Worm (Caenorhabditis elegans) whole organism, young adult: ENCODE measurements around the gene hpo-12.

Source experiments
- Y56A3A.18 ChIP-seq: fragments of 200-800 bp; sonication (Bioruptor generic); IDR thresholded peaks from 2 replicates; pipeline ENCODE4 v1.3.6; 2022; ENCODE audit warnings: missing genetic modification reagents, missing genetic modification characterization, missing compliant biosample characterization
- ama-1 ChIP-seq, 3 experiments: fragments of 150-350 bp in 1 of 3; sonication (generic microtip) in 2 of 3; optimal IDR thresholded peaks; 2 replicates each; lab custom pipeline; 2014 to 2018; ENCODE audit warnings: missing biosample characterization in 2 of 3, missing genetic modification characterization in 2 of 3, missing genetic modification reagents in 2 of 3
- aptf-2 ChIP-seq: fragments of 200-800 bp; sonication (Bioruptor generic); conservative IDR thresholded peaks from 2 replicates; pipeline ENCODE4 v1.3.6; 2022; ENCODE audit warnings: missing genetic modification reagents, missing genetic modification characterization, missing compliant biosample characterization
- hmg-1.2 ChIP-seq: fragments of 200-800 bp; sonication (Bioruptor generic); IDR thresholded peaks from 2 replicates; pipeline ENCODE4 v1.3.6; 2022; ENCODE audit warnings: missing genetic modification reagents, missing genetic modification characterization, missing compliant biosample characterization
- mes-4 ChIP-seq: sonication (generic microtip); optimal IDR thresholded peaks from 2 replicates; lab custom pipeline; 2016; ENCODE audit warnings: missing genotype, missing genetic modification characterization, missing compliant biosample characterization
- nhr-120 ChIP-seq: fragments of 200-800 bp; sonication (Bioruptor generic); IDR thresholded peaks from 2 replicates; pipeline ENCODE4 v1.3.6; 2022; ENCODE audit warnings: missing genetic modification characterization, missing compliant biosample characterization
- pha-4 ChIP-seq: fragments of 150-350 bp; sonication (generic microtip); optimal IDR thresholded peaks from 2 replicates; lab custom pipeline; 2014; ENCODE audit warnings: missing biosample characterization, missing genetic modification reagents, missing genetic modification characterization
- snpc-4 ChIP-seq, 5 experiments: fragments of 150-350 bp in 1 of 5; sonication (generic microtip) in 4 of 5; optimal IDR thresholded peaks; 2 replicates each; lab custom pipeline; 2014 to 2018; ENCODE audit warnings: missing genetic modification characterization in 5 of 5, missing biosample characterization in 3 of 5, antibody characterized with exemption in 2 of 5, mild to moderate bottlenecking in 2 of 5, missing compliant biosample characterization in 2 of 5, missing genotype in 2 of 5, moderate library complexity in 2 of 5, missing genetic modification reagents in 1 of 5
- zim-3 ChIP-seq: sonication (generic microtip); optimal IDR thresholded peaks from 2 replicates; lab custom pipeline; 2017; ENCODE audit warnings: mild to moderate bottlenecking, missing genetic modification characterization, moderate library complexity, missing compliant biosample characterization
- ztf-22 ChIP-seq: fragments of 200-800 bp; sonication (Bioruptor generic); optimal IDR thresholded peaks from 2 replicates; lab custom pipeline; 2018; ENCODE audit warnings: mild to moderate bottlenecking, missing genetic modification characterization, moderate library complexity, missing compliant biosample characterization

- TF ChIP-seq nhr-120 (GFP tag; lab: Robert Waterston, UW) (no peak), hmg-1.2 (GFP tag; lab: Robert Waterston, UW) (0 out of 2 replicates have a peak, but pooled peaks have one; percentile 4), snpc-4 (GFP tag; optimal IDR thresholded peaks at IDR 0.05; lab: Kevin White, UChicago) (no peak), snpc-4 (tag; optimal IDR thresholded peaks at IDR 0.05; lab: Kevin White, UChicago) (no peak), mes-4 (tag; lab: Kevin White, UChicago) (no peak), aptf-2 (no peak), pha-4 (no peak), ztf-22 (GFP tag; lab: Kevin White, UChicago) (no peak), ama-1 (optimal IDR thresholded peaks at IDR 0.05; lab: Kevin White, UChicago) (no peak), ama-1 (GFP tag; optimal IDR thresholded peaks at IDR 0.05; lab: Kevin White, UChicago) (no peak), zim-3 (tag; lab: Kevin White, UChicago) (no peak), Y56A3A.18 (no peak)
Observed at ce11 chrIV:12334142-12334541, 51.2 kb downstream of the hpo-12 start.
